Worm (Caenorhabditis elegans) whole organism, midembryonic: ENCODE data around the gene srt-11.

ENCODE experiments used
- cog-1 ChIP-seq: sonication (generic microtip); optimal IDR thresholded peaks from 2 replicates; lab custom pipeline; 2016; ENCODE audit warnings: missing genetic modification characterization, missing compliant biosample characterization
- flt-1 ChIP-seq: fragments of 200-800 bp; sonication (Bioruptor generic); IDR thresholded peaks from 2 replicates; pipeline ENCODE4 v1.3.6; 2022; ENCODE audit warnings: missing genetic modification characterization, missing compliant biosample characterization
- klf-2 ChIP-seq: fragments of 200-800 bp; sonication (Bioruptor generic); conservative IDR thresholded peaks from 2 replicates; pipeline ENCODE4 v1.3.6; 2022; ENCODE audit warnings: missing genetic modification reagents, missing genetic modification characterization, missing compliant biosample characterization
- ztf-29 ChIP-seq: fragments of 200-800 bp; sonication (Bioruptor generic); IDR thresholded peaks from 2 replicates; pipeline ENCODE4 v1.3.6; 2022; ENCODE audit warnings: missing genetic modification reagents, missing genetic modification characterization, missing compliant biosample characterization

ce11 chrII:14841253-14841652 is 35.5 kb downstream of the srt-11 start:
- TF ChIP-seq klf-2 (no peak), ztf-29 (GFP tag; lab: Robert Waterston, UW) (no peak), flt-1 (GFP tag; lab: Robert Waterston, UW) (no peak), cog-1 (tag; lab: Kevin White, UChicago) (no peak)
